Worm (Caenorhabditis elegans): ENCODE measurements around the gene wrt-10.

DNA sequence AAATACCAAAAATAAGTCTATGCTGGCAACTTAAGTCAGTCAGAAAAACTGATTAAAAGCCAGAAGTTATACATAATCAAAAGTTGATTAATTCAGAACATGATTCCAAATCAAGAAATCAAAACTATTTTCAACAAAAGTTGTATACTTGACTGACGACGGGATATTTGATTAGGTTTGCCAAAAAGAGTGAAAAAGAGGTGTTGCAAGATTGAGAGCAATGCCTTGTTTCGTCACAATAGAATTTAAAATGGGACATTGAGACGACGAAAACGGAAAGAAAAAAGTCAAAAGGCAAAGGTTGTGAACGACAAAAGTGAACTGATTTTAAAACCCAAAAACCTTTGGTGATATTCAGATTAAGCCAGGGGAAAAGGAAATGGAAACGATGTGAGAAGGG, 24.5 kb upstream of the wrt-10 start:
- TF ChIP-seq ama-1 (optimal IDR thresholded peaks at IDR 0.05) (no peak), hmbx-1 (tag; optimal IDR thresholded peaks at IDR 0.05) (no peak), flt-1 (GFP tag; IDR thresholded peaks at IDR 0.05) (no peak), ets-7 (tag; optimal IDR thresholded peaks at IDR 0.05) (no peak), tbx-11 (GFP tag; IDR thresholded peaks at IDR 0.05) (no peak), sea-1 (GFP tag; conservative IDR thresholded peaks at IDR 0.05) (no peak), scrt-1 (GFP tag; IDR thresholded peaks at IDR 0.05) (no peak), tra-4 (tag; optimal IDR thresholded peaks at IDR 0.05) (no peak), hmg-4 (GFP tag; optimal IDR thresholded peaks at IDR 0.05) (no peak)

Measured in whole organism, early embryonic.